Fruit fly (Drosophila melanogaster) whole organism, embryonic: ENCODE data around the gene eIF4E6.

Source experiments
- Awh ChIP-seq: fragments of 200-800 bp; sonication (Bioruptor generic); IDR thresholded peaks from 2 replicates; pipeline ENCODE4, ENCODE4 v1.3.6; 2022; ENCODE audit warnings: missing biosample characterization, missing genetic modification characterization
- CG13775 ChIP-seq: fragments of 200-800 bp; sonication (Bioruptor generic); optimal IDR thresholded peaks from 3 replicates; lab custom pipeline; 2017; ENCODE audit warnings: missing biosample characterization, mild to moderate bottlenecking, missing genetic modification characterization
- CG17328 ChIP-seq: fragments of 200-800 bp; sonication (Bioruptor generic); IDR thresholded peaks from 2 replicates; pipeline ENCODE4 v1.3.6; 2022; ENCODE audit warnings: missing biosample characterization, missing genetic modification characterization
- CG1792 ChIP-seq: fragments of 200-800 bp; sonication (Bioruptor generic); optimal IDR thresholded peaks from 2 replicates; lab custom pipeline; 2016; ENCODE audit warnings: missing biosample characterization, missing genetic modification characterization
- CG3281 ChIP-seq: fragments of 200-800 bp; sonication (Bioruptor generic); optimal IDR thresholded peaks from 3 replicates; lab custom pipeline; 2017; ENCODE audit warnings: missing biosample characterization, mild to moderate bottlenecking, missing genetic modification characterization
- CG5245 ChIP-seq: fragments of 200-800 bp; sonication (Bioruptor generic); optimal IDR thresholded peaks from 3 replicates; lab custom pipeline; 2016; ENCODE audit warnings: missing biosample characterization, missing genetic modification characterization
- CG6272 ChIP-seq: fragments of 200-800 bp; sonication (Bioruptor generic); IDR thresholded peaks from 2 replicates; pipeline ENCODE4 v1.3.6; 2022; ENCODE audit warnings: missing biosample characterization, missing genetic modification characterization
- CG7372 ChIP-seq: fragments of 200-800 bp; sonication (Bioruptor generic); IDR thresholded peaks from 2 replicates; pipeline ENCODE4 v1.3.6; 2022; ENCODE audit warnings: missing biosample characterization, missing genetic modification characterization
- CG8359 ChIP-seq: fragments of 200-800 bp; sonication (Bioruptor generic); optimal IDR thresholded peaks from 2 replicates; lab custom pipeline; 2017; ENCODE audit warnings: missing biosample characterization, mild to moderate bottlenecking, missing genetic modification characterization, borderline replicate concordance
- CG9797 ChIP-seq: fragments of 200-800 bp; sonication (Bioruptor generic); optimal IDR thresholded peaks from 3 replicates; lab custom pipeline; 2018; ENCODE audit warnings: missing biosample characterization, mild to moderate bottlenecking, missing genetic modification characterization
- D ChIP-seq, 2 experiments: fragments of 200-800 bp in 1 of 2; fragments of >200 bp in 1 of 2; sonication (Bioruptor generic) in 1 of 2; optimal IDR thresholded peaks; 2 replicates in 1 of 2; 3 replicates in 1 of 2; lab custom pipeline; 2017; ENCODE audit warnings: mild to moderate bottlenecking in 1 of 2, missing biosample characterization in 1 of 2, missing genetic modification characterization in 1 of 2, missing genetic modification reagents in 1 of 2
- Dip2 ChIP-seq: fragments of 200-800 bp; sonication (Bioruptor generic); IDR thresholded peaks from 2 replicates; pipeline ENCODE4 v1.3.6; 2022; ENCODE audit warnings: missing biosample characterization, missing genetic modification characterization
- Eip74EF ChIP-seq, 2 experiments: fragments of 200-800 bp in 1 of 2; fragments of >200 bp in 1 of 2; sonication (Bioruptor generic) in 1 of 2; optimal IDR thresholded peaks; 2 replicates each; lab custom pipeline; 2017 to 2019; ENCODE audit warnings: missing biosample characterization in 2 of 2, missing genetic modification characterization in 2 of 2, mild to moderate bottlenecking in 1 of 2, moderate library complexity in 1 of 2
- Elba2 ChIP-seq: fragments of 200-800 bp; sonication (Bioruptor generic); optimal IDR thresholded peaks from 3 replicates; lab custom pipeline; 2016; ENCODE audit warnings: missing biosample characterization, missing genetic modification characterization
- Ets65A ChIP-seq: fragments of 200-800 bp; sonication (Bioruptor generic); peaks from one replicate; lab custom pipeline; 2016; ENCODE audit warnings: missing biosample characterization, missing genetic modification characterization
- H15 ChIP-seq: fragments of 200-800 bp; sonication (Bioruptor generic); IDR thresholded peaks from 3 replicates; pipeline ENCODE4 v1.3.6; 2022; ENCODE audit warnings: missing biosample characterization, missing genetic modification characterization
- Hr3 ChIP-seq: fragments of 200-800 bp; sonication (Bioruptor generic); optimal IDR thresholded peaks from 3 replicates; lab custom pipeline; 2016; ENCODE audit warnings: missing biosample characterization, missing genetic modification characterization
- Hsf ChIP-seq: fragments of 200-800 bp; sonication (Bioruptor generic); optimal IDR thresholded peaks from 3 replicates; lab custom pipeline; 2016; ENCODE audit warnings: missing biosample characterization, missing genetic modification characterization
- Myb ChIP-seq: fragments of 200-800 bp; sonication (Bioruptor generic); optimal IDR thresholded peaks from 2 replicates; lab custom pipeline; 2016; ENCODE audit warnings: missing biosample characterization, missing genetic modification characterization
- NFAT ChIP-seq: fragments of 200-800 bp; sonication (Bioruptor generic); IDR thresholded peaks from 2 replicates; pipeline ENCODE4 v1.3.6; 2022; ENCODE audit warnings: missing biosample characterization, missing genetic modification characterization
- NfI ChIP-seq: fragments of 200-800 bp; sonication (Bioruptor generic); optimal IDR thresholded peaks from 3 replicates; lab custom pipeline; 2018; ENCODE audit warnings: missing biosample characterization, mild to moderate bottlenecking, missing genetic modification characterization, moderate library complexity
- Optix ChIP-seq: fragments of 200-800 bp; sonication (Bioruptor generic); IDR thresholded peaks from 3 replicates; pipeline ENCODE4 v1.3.6; 2022; ENCODE audit warnings: missing biosample characterization, missing genetic modification characterization
- Pdp1 ChIP-seq, 2 experiments: fragments of 200-800 bp; sonication (Bioruptor generic); optimal IDR thresholded peaks; 3 replicates each; lab custom pipeline; 2016; ENCODE audit warnings: missing biosample characterization in 2 of 2, missing genetic modification characterization in 2 of 2, mild to moderate bottlenecking in 1 of 2, moderate library complexity in 1 of 2
- Tbp ChIP-seq: fragments of >200 bp; optimal IDR thresholded peaks from 2 replicates; lab custom pipeline; 2018; ENCODE audit warnings: missing biosample characterization, missing genetic modification characterization
- cas ChIP-seq: fragments of 200-800 bp; sonication (Bioruptor generic); IDR thresholded peaks from 2 replicates; pipeline ENCODE4 v1.3.6; 2022; ENCODE audit warnings: missing biosample characterization, missing genetic modification characterization
- chinmo ChIP-seq: fragments of 200-800 bp; sonication (Bioruptor generic); IDR thresholded peaks from 4 replicates; pipeline ENCODE4 v1.3.6; 2022; ENCODE audit warnings: missing biosample characterization, missing genetic modification characterization; ENCODE audit not compliant: partially characterized antibody
- crp ChIP-seq, 2 experiments: fragments of 200-800 bp; sonication (Bioruptor generic); optimal IDR thresholded peaks; 2 replicates in 1 of 2; 3 replicates in 1 of 2; lab custom pipeline; 2017; ENCODE audit warnings: missing biosample characterization in 2 of 2, missing genetic modification characterization in 2 of 2, mild to moderate bottlenecking in 1 of 2, moderate library complexity in 1 of 2
- dan ChIP-seq: fragments of 200-800 bp; sonication (Bioruptor generic); IDR thresholded peaks from 2 replicates; pipeline ENCODE4 v1.3.6; 2022; ENCODE audit warnings: missing biosample characterization, missing genetic modification characterization
- disco-r ChIP-seq: fragments of 200-800 bp; sonication (Bioruptor generic); optimal IDR thresholded peaks from 2 replicates; lab custom pipeline; 2016; ENCODE audit warnings: missing biosample characterization, missing genetic modification characterization
- ewg ChIP-seq: fragments of 200-800 bp; sonication (Bioruptor generic); optimal IDR thresholded peaks from 3 replicates; lab custom pipeline; 2017; ENCODE audit warnings: mild to moderate bottlenecking, missing biosample characterization, missing genetic modification reagents, missing genetic modification characterization
- gem ChIP-seq: fragments of 200-800 bp; sonication (Bioruptor generic); optimal IDR thresholded peaks from 2 replicates; lab custom pipeline; 2019; ENCODE audit warnings: missing biosample characterization, mild to moderate bottlenecking, missing genetic modification characterization, moderate library complexity
- gfzf ChIP-seq: fragments of 200-800 bp; sonication (Bioruptor generic); optimal IDR thresholded peaks from 2 replicates; lab custom pipeline; 2016; ENCODE audit warnings: missing biosample characterization, mild to moderate bottlenecking, missing genetic modification characterization, moderate library complexity
- ham ChIP-seq: fragments of 200-800 bp; sonication (Bioruptor generic); IDR thresholded peaks from 2 replicates; pipeline ENCODE4 v1.3.6; 2022; ENCODE audit warnings: missing biosample characterization, missing genetic modification characterization
- hkb ChIP-seq, 2 experiments: fragments of 200-800 bp in 1 of 2; fragments of >200 bp in 1 of 2; sonication (Bioruptor generic) in 1 of 2; IDR thresholded peaks in 1 of 2; optimal IDR thresholded peaks in 1 of 2; 2 replicates each; pipeline versions ENCODE4 v1.3.6 to Lab custom; 2017 to 2022; ENCODE audit warnings: missing biosample characterization in 1 of 2, missing genetic modification characterization in 1 of 2
- insv ChIP-seq, 2 experiments: fragments of 200-800 bp; sonication (Bioruptor generic); optimal IDR thresholded peaks; 3 replicates each; lab custom pipeline; 2016 to 2018; ENCODE audit warnings: missing biosample characterization in 2 of 2, missing genetic modification characterization in 2 of 2
- kay ChIP-seq: fragments of 200-800 bp; sonication (Bioruptor generic); optimal IDR thresholded peaks from 2 replicates; lab custom pipeline; 2016; ENCODE audit warnings: missing biosample characterization, missing genetic modification characterization
- lab ChIP-seq: fragments of 200-800 bp; sonication (Bioruptor generic); optimal IDR thresholded peaks from 3 replicates; lab custom pipeline; 2017; ENCODE audit warnings: missing biosample characterization, missing genetic modification characterization, mild to moderate bottlenecking, moderate library complexity, missing genetic modification reagents
- maf-S ChIP-seq: fragments of 200-800 bp; sonication (Bioruptor generic); optimal IDR thresholded peaks from 2 replicates; lab custom pipeline; 2016; ENCODE audit warnings: missing biosample characterization, missing genetic modification characterization
- org-1 ChIP-seq: fragments of 200-800 bp; sonication (Bioruptor generic); optimal IDR thresholded peaks from 2 replicates; lab custom pipeline; 2017; ENCODE audit warnings: missing biosample characterization, missing genetic modification characterization
- pb ChIP-seq: fragments of 200-800 bp; sonication (Bioruptor generic); optimal IDR thresholded peaks from 3 replicates; lab custom pipeline; 2016; ENCODE audit warnings: missing biosample characterization, missing genetic modification characterization
- phol ChIP-seq: fragments of 200-800 bp; sonication (Bioruptor generic); optimal IDR thresholded peaks from 3 replicates; lab custom pipeline; 2018; ENCODE audit warnings: missing biosample characterization, mild to moderate bottlenecking, missing genetic modification characterization, moderate library complexity
- pzg ChIP-seq: fragments of 200-800 bp; sonication (Bioruptor generic); optimal IDR thresholded peaks from 3 replicates; lab custom pipeline; 2018; ENCODE audit warnings: missing biosample characterization, mild to moderate bottlenecking, missing genetic modification characterization, moderate library complexity
- sc ChIP-seq, 3 experiments: fragments of >200 bp in 2 of 3; fragments of 200-800 bp in 1 of 3; sonication (Bioruptor generic) in 1 of 3; optimal IDR thresholded peaks; 2 replicates in 2 of 3; 3 replicates in 1 of 3; lab custom pipeline; 2017; ENCODE audit warnings: mild to moderate bottlenecking in 1 of 3, missing biosample characterization in 1 of 3, missing genetic modification characterization in 1 of 3, missing genetic modification reagents in 1 of 3
- slou ChIP-seq: fragments of 200-800 bp; sonication (Bioruptor generic); optimal IDR thresholded peaks from 3 replicates; lab custom pipeline; 2016; ENCODE audit warnings: missing biosample characterization, missing genetic modification characterization
- ssp ChIP-seq: fragments of 200-800 bp; sonication (Bioruptor generic); IDR thresholded peaks from 2 replicates; pipeline ENCODE4 v1.3.6; 2022; ENCODE audit warnings: missing biosample characterization, missing genetic modification characterization
- stwl ChIP-seq: fragments of 200-800 bp; sonication (Bioruptor generic); optimal IDR thresholded peaks from 3 replicates; lab custom pipeline; 2018; ENCODE audit warnings: missing biosample characterization, mild to moderate bottlenecking, missing genetic modification characterization, moderate library complexity
- vfl ChIP-seq: fragments of 200-800 bp; sonication (Bioruptor generic); optimal IDR thresholded peaks from 2 replicates; lab custom pipeline; 2016; ENCODE audit warnings: missing biosample characterization, missing genetic modification characterization

The eIF4E6 gene

DNA sequence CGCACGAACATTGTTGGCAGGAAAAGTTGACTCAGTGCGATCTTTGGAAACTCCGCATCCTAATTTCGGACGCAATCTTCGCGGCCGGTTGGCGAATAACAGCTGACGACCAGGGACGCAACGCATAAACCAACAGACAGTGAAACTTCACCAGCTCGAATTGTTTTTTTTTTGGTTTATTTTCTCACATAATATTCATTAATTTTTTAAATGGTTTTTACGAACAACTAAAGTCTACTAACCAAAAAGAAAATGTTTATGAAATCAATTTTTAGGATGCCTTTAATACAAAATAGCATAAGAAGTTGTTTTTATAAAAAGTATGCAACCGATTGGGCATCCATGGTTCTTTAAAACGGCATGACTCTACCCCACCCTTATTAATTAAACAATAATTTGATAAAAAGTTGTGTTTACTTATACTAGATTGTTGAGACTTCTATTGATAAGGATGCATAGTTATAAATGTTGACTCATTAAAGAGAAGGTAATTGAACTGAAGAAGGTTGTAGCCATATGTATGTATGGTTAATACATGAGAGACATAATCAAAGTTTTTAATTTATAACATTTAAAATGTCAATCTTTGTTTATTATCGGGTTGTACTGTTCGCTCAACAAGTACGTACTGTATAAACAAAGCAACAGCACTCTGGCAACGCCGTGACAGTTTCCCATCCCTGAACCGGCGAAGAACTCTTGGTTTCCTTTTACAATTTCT, 7.1 kb upstream of the eIF4E6 start, which contains the start of the genes beta4GalNAcTB and Cpsf100 (continued):
- TF ChIP-seq pzg (peak; percentile 34), Hr3 (GFP tag; lab: Kevin White, UChicago) (peak; percentile 88), ssp (peak; percentile 59), CG3281 (GFP tag; lab: Kevin White, UChicago) (peak; percentile 64), maf-S (GFP tag; lab: Kevin White, UChicago) (peak; percentile 29), CG17328 (GFP tag; lab: Robert Waterston, UW) (peak; percentile 43), chinmo (GFP tag; lab: Robert Waterston, UW) (no peak), disco-r (GFP tag; lab: Kevin White, UChicago) (no peak), slou (peak; percentile 60), crp (GFP tag; optimal IDR thresholded peaks at IDR 0.05; lab: Kevin White, UChicago) (peak; percentile 31 to 83), vfl (GFP tag; lab: Kevin White, UChicago) (peak; percentile 21), NfI (GFP tag; lab: Kevin White, UChicago) (peak; percentile 62), Optix (GFP tag; lab: Robert Waterston, UW) (peak; percentile 32; the same call in 1 of the 3 replicates), sc (optimal IDR thresholded peaks at IDR 0.05; lab: Kevin White, UChicago) (no peak), sc (GFP tag; optimal IDR thresholded peaks at IDR 0.05; lab: Kevin White, UChicago) (peak; percentile 67), gfzf (GFP tag; lab: Kevin White, UChicago) (no peak), cas (GFP tag; lab: Robert Waterston, UW) (0 out of 2 replicates have a peak, but pooled peaks have one; percentile 9), hkb (optimal IDR thresholded peaks at IDR 0.05; lab: Kevin White, UChicago) (no peak), hkb (GFP tag; IDR thresholded peaks at IDR 0.05; lab: Robert Waterston, UW) (peak; percentile 35; the same call in 1 of the 2 replicates), H15 (GFP tag; lab: Robert Waterston, UW) (peak; percentile 62; the same call in 2 of the 3 replicates), NFAT (peak; percentile 67), gem (tag; lab: Kevin White, UChicago) (peak; percentile 80), Awh (GFP tag; lab: Robert Waterston, UW) (no peak), CG1792 (GFP tag; lab: Kevin White, UChicago) (no peak), org-1 (peak; percentile 49), Dip2 (GFP tag; lab: Robert Waterston, UW) (no peak), dan (GFP tag; lab: Robert Waterston, UW) (peak; percentile 23; the same call in 1 of the 2 replicates), Ets65A (GFP tag; lab: Kevin White, UChicago) (peak; percentile 97), Myb (GFP tag; lab: Kevin White, UChicago) (peak; percentile 17), pb (GFP tag; lab: Kevin White, UChicago) (no peak), stwl (tag; lab: Kevin White, UChicago) (peak; percentile 27), ewg (peak; percentile 37), phol (tag; lab: Kevin White, UChicago) (peak; percentile 77), Tbp (no peak), Elba2 (peak; percentile 11), Eip74EF (GFP tag; optimal IDR thresholded peaks at IDR 0.05; lab: Kevin White, UChicago) (peak in 1 of 2 experiments; percentile 50), CG7372 (GFP tag; lab: Robert Waterston, UW) (peak; percentile 34), Pdp1 (GFP tag; optimal IDR thresholded peaks at IDR 0.05; lab: Kevin White, UChicago) (peak; percentile 59 to 75), CG5245 (GFP tag; lab: Kevin White, UChicago) (peak; percentile 60), kay (peak; percentile 67), D (optimal IDR thresholded peaks at IDR 0.05; lab: Kevin White, UChicago) (no peak), D (GFP tag; optimal IDR thresholded peaks at IDR 0.05; lab: Kevin White, UChicago) (peak; percentile 70), CG8359 (peak; percentile 8), CG6272 (peak; percentile 70), CG13775 (GFP tag; lab: Kevin White, UChicago) (peak; percentile 89), CG9797 (no peak), lab (GFP tag; lab: Kevin White, UChicago) (no peak), insv (GFP tag; optimal IDR thresholded peaks at IDR 0.05; lab: Kevin White, UChicago) (peak in 1 of 2 experiments; percentile 34), ham (GFP tag; lab: Robert Waterston, UW) (no peak), Hsf (GFP tag; lab: Kevin White, UChicago) (peak; percentile 82)
